Worm (Caenorhabditis elegans): ENCODE results near the gene Y41C4A.7.

Gene Y41C4A.7

DNA sequence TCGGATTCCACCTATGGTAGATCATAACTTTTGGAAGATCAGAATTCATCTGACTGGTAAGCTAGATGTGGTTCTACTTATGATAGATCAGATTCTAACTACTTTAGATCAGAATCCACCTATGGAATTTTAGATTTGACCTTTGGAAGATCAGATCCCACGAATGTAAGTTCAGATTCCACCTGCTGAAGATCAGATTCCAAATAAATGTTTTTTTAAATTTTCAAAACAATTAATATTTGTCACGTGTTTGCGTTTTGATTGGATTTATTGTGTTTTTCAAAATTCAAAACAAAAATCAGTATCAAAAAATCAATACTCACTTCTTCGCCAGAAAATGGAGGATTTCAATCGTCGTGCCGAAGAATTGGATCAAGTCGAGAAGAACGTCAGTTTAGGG, at the start of gene Y41C4A.7:
Gene Y41C4A.7 (plus strand): TSS at position 301 of the 400 bp plus-strand sequence.
- TF ChIP-seq unc-62 (GFP tag; optimal IDR thresholded peaks at IDR 0.05): no peak

ce11 chrIII:11650152-11650551, 48.5 kb upstream of the Y41C4A.7 start, which contains the start of gene faah-6:
faah-6 (plus strand) TSS chrIII:11650452.
- no peak for TF ChIP-seq unc-62 (GFP tag; optimal IDR thresholded peaks at IDR 0.05)

- no peak for TF ChIP-seq unc-62 (GFP tag; optimal IDR thresholded peaks at IDR 0.05)
Observed at ce11 chrIII:11651430-11651829, 47.2 kb upstream of the Y41C4A.7 start.

DNA sequence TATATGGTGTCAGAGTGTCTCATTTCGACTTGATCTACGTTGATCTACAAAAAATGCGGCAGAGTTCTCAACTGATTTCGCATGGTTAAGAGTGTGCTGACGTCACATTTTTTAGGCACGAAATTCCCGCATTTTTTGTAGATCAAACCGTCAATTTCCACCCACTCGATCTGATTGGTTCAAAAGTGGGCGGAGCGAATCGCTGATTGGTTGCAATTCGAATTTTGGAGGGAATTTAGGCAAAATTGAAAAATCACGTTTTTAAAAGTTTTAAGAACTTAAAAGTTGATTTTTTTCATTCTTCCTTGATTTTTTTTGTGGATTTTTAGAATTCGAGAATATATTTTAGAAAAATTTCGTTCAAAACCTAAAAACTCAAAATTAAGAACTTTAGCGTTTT, 42.3 kb upstream of the Y41C4A.7 start:
- no peak for TF ChIP-seq unc-62 (GFP tag; optimal IDR thresholded peaks at IDR 0.05)

DNA sequence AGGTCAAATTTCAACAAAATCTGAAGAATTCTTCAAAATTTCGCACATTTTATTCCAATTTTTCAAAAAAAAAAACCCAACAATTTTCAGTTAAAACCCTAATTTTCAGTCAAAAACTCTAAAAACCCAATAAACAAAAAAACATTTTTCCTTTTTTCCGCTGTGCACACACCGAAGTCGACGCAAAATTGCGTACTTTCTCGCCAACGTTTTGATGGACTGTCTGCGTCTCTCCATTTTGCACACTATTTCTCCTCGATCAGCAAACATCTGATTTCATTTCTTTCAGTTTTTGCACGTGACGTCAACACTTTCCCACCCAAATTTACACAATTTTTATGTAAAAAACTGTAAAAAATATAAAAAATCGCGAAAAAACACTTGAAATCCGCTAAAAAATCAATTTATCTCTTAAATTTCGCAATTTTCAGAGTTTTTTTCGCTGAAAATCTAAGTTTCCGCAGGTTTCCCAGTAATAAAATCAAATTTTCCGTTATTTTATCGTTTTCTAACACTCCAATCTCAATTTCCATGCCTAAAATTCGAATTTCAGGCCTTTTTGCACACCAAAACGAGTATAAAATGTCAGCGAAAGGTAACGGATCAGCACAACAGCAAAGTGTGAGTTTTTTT, 41.4 kb upstream of the Y41C4A.7 start, which contains the start of gene crh-1:
Gene crh-1 (plus strand): TSS at position 583 of the 633 bp plus-strand sequence.
- no peak for TF ChIP-seq unc-62 (GFP tag; optimal IDR thresholded peaks at IDR 0.05)

- TF ChIP-seq unc-62 (GFP tag; optimal IDR thresholded peaks at IDR 0.05): no peak
Observed at ce11 chrIII:11659804-11660203, 38.9 kb upstream of the Y41C4A.7 start.

DNA sequence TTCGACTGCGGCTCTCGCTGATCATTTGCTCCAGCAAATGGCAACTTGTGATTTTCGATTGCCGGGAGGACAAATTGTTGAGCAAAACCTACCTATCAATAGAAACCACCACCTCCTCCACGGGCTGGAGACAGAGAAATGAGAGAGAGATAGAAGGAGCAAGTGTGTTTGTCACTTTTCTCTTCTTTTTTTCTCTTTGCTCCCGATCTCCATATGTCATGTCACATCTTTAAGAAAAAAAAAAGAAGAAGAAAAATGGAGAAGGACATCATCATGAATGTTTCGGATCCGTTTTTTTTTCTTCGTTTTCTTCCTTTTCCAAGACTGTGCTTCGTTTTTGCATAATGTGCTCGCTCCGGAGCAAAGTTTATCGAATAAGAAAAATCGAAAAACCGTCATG, 37.9 kb upstream of the Y41C4A.7 start:
- TF ChIP-seq unc-62 (GFP tag; optimal IDR thresholded peaks at IDR 0.05): no peak

DNA sequence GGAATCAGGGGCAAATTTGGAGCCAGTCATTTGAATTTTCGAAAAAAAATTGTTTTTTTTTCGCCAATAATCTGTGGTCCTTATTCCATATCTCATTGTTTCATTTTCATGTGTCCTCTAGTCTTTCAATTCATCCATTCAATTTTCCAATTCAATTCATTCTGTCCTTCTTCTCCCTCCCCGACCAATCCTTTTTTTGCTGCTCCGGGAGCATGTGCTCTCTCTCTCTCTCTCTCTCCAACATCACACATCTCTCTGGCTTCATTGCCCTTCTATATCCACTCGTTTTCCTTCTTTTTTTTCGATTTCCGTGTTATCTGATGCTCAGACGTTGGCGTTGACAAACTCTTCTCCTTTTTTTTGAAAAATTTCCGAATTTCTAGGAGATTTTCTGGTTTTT, 35.3 kb upstream of the Y41C4A.7 start:
- no peak for TF ChIP-seq unc-62 (GFP tag; optimal IDR thresholded peaks at IDR 0.05)

- TF ChIP-seq unc-62 (GFP tag; optimal IDR thresholded peaks at IDR 0.05): no peak
Observed at ce11 chrIII:11666819-11667218, 31.9 kb upstream of the Y41C4A.7 start.

- TF ChIP-seq unc-62 (GFP tag; optimal IDR thresholded peaks at IDR 0.05): no peak
Observed at ce11 chrIII:11669008-11669407, 29.7 kb upstream of the Y41C4A.7 start.

DNA sequence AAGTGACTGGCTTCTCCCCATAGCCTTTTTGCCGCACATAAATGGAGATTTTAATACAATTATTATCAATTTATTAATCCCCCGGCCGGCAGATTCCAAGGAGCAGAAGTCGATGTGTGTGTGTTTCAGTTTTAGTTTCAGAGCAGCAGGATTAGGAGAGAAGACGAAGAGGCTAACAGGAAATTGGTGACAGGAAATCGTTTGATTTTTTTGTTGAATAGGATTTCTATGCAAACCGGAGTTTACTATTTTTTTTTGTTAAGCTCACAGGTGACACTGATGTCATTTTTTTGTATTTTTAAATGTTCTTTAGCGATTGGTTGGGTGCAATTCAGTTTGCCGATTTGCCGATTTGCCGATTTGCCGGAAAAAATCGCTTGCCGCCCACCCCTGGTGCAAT, 18.2 kb upstream of the Y41C4A.7 start:
- TF ChIP-seq unc-62 (GFP tag; optimal IDR thresholded peaks at IDR 0.05): no peak

ce11 chrIII:11681461-11682014, 17.1 kb upstream of the Y41C4A.7 start:
- no peak for TF ChIP-seq unc-62 (GFP tag; optimal IDR thresholded peaks at IDR 0.05)

ce11 chrIII:11683038-11683437, 15.6 kb upstream of the Y41C4A.7 start:
- no peak for TF ChIP-seq unc-62 (GFP tag; optimal IDR thresholded peaks at IDR 0.05)

ce11 chrIII:11683790-11684189, 14.9 kb upstream of the Y41C4A.7 start:
- no peak for TF ChIP-seq unc-62 (GFP tag; optimal IDR thresholded peaks at IDR 0.05)

DNA sequence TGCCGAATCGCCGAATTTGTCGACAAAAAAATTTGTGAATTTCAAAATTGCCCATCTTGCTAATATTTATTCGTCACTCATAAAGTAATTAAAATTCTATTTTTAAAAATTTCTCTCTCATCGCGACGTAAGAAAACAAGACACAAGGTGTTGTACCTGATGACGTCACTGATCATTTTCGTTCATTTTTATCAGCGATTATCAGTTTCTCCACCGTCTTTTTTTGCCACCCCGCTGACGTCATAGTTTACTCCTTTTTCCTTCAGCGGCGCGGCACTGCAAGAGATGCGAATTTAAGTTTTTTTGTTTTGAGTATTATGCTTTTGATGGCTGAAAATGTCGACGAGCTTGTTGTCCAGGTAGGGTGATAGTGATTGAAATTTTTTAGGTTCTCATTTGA, 13.9 kb upstream of the Y41C4A.7 start:
- TF ChIP-seq unc-62 (GFP tag; optimal IDR thresholded peaks at IDR 0.05): no peak

ce11 chrIII:11689303-11689702, 9.4 kb upstream of the Y41C4A.7 start:
- TF ChIP-seq unc-62 (GFP tag; optimal IDR thresholded peaks at IDR 0.05): no peak

DNA sequence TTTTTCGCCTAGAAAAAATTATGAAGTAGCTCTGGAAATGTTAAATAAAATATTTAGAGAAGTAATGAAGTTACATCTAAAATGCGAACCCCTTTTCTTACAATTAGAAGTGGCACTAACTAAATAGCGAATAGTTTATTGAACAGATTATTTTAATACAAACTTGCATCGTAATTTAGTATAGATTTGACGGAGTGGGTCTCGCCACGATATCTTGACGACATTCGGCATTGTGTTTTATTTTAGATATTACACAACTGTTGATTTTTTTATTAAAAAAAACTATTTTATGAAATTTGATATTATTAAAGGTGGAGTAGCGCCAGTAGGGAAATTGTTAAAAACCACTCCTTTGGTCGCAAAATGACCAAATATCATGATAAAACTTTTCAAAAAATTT, 8.8 kb upstream of the Y41C4A.7 start:
- TF ChIP-seq unc-62 (GFP tag; optimal IDR thresholded peaks at IDR 0.05): no peak

ce11 chrIII:11692380-11692779, 6.3 kb upstream of the Y41C4A.7 start:
- no peak for TF ChIP-seq unc-62 (GFP tag; optimal IDR thresholded peaks at IDR 0.05)
